Fruit fly (Drosophila melanogaster) whole organism, embryonic: ENCODE results near the gene Vps53.

ENCODE experiments used
- Antp ChIP-seq: fragments of 200-800 bp; sonication (Bioruptor generic); optimal IDR thresholded peaks from 3 replicates; lab custom pipeline; 2016; ENCODE audit warnings: missing biosample characterization, missing genetic modification characterization
- Asciz ChIP-seq: fragments of 200-800 bp; sonication (Bioruptor generic); optimal IDR thresholded peaks from 2 replicates; lab custom pipeline; 2017; ENCODE audit warnings: missing biosample characterization, mild to moderate bottlenecking, missing genetic modification characterization, missing genetic modification reagents
- CG17385 ChIP-seq: fragments of 200-800 bp; sonication (Bioruptor generic); optimal IDR thresholded peaks from 3 replicates; lab custom pipeline; 2018; ENCODE audit warnings: missing biosample characterization, mild to moderate bottlenecking, missing genetic modification characterization
- CG8765 ChIP-seq: fragments of 200-800 bp; sonication (Bioruptor generic); IDR thresholded peaks from 2 replicates; pipeline ENCODE4 v1.3.6; 2022; ENCODE audit warnings: missing biosample characterization, missing genetic modification characterization
- Camta ChIP-seq: fragments of 200-800 bp; sonication (Bioruptor generic); optimal IDR thresholded peaks from 2 replicates; lab custom pipeline; 2016; ENCODE audit warnings: missing biosample characterization, missing genetic modification characterization
- Elba2 ChIP-seq: fragments of 200-800 bp; sonication (Bioruptor generic); optimal IDR thresholded peaks from 3 replicates; lab custom pipeline; 2016; ENCODE audit warnings: missing biosample characterization, missing genetic modification characterization
- MBD-R2 ChIP-seq: fragments of 200-800 bp; sonication (Bioruptor generic); IDR thresholded peaks from 2 replicates; pipeline ENCODE4 v1.3.6; 2022; ENCODE audit warnings: missing biosample characterization, missing genetic modification characterization
- MTF-1 ChIP-seq: fragments of 200-800 bp; sonication (Bioruptor generic); optimal IDR thresholded peaks from 2 replicates; lab custom pipeline; 2018; ENCODE audit warnings: missing biosample characterization, mild to moderate bottlenecking, missing genetic modification characterization, borderline replicate concordance
- Mrtf ChIP-seq: fragments of 200-800 bp; sonication (Bioruptor generic); IDR thresholded peaks from 3 replicates; pipeline ENCODE4 v1.3.6; 2022; ENCODE audit warnings: missing biosample characterization, missing genetic modification characterization
- Sox102F ChIP-seq: fragments of 200-800 bp; sonication (Bioruptor generic); optimal IDR thresholded peaks from 2 replicates; lab custom pipeline; 2018; ENCODE audit warnings: missing biosample characterization, mild to moderate bottlenecking, missing genetic modification characterization, moderate library complexity
- ranshi ChIP-seq: fragments of 200-800 bp; sonication (Bioruptor generic); IDR thresholded peaks from 2 replicates; pipeline ENCODE4 v1.3.6; 2022; ENCODE audit warnings: missing biosample characterization, missing genetic modification characterization
- schlank ChIP-seq: fragments of 200-800 bp; sonication (Bioruptor generic); optimal IDR thresholded peaks from 2 replicates; lab custom pipeline; 2018; ENCODE audit warnings: missing biosample characterization, mild to moderate bottlenecking, missing genetic modification characterization
- vvl ChIP-seq: fragments of 200-800 bp; sonication (Bioruptor generic); IDR thresholded peaks from 2 replicates; pipeline ENCODE4 v1.3.6; 2022; ENCODE audit warnings: missing biosample characterization, missing genetic modification characterization

DNA sequence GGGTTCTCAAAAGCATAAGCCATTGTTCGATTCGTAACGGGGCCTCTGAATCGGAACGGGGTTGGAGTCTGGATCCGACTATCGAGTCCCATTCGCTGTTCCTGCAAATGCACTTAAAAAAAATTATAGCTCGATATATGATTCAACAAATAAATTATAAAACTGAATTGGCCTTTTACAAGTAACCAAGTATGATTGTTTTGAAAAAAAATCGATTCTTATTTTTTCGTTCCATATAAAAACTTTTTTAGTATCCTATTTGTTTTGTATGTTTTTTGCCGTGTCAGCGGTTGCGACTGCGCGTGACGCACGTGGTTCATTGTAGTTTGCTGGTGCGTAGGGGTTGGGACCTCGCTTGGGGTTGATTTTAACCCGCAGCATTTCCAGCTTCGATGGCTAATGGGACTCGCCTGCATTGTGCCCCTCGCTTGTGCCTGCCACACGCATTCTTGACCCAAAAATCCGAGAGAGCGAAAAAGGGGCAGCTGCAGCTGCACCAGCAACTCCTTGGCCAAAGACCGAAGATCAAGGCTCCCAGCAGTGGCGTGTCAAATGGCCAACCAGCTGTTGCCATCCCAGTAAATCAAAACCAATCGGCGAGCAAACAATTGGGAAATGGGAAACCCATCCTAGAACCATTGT, 35.1 kb downstream of the Vps53 start:
- peak; percentile 77 for TF ChIP-seq vvl (GFP tag; lab: Robert Waterston, UW)
- no peak for TF ChIP-seq Asciz (GFP tag; lab: Kevin White, UChicago)
- peak; percentile 87 for TF ChIP-seq CG8765 (GFP tag; lab: Robert Waterston, UW)
- no peak for TF ChIP-seq MBD-R2 (GFP tag; lab: Robert Waterston, UW)
- TF ChIP-seq CG17385, result peak; percentile 4
- TF ChIP-seq Camta (GFP tag; lab: Kevin White, UChicago), result peak; percentile 68
- TF ChIP-seq Mrtf (GFP tag; lab: Robert Waterston, UW), result no peak
- TF ChIP-seq Sox102F (GFP tag; lab: Kevin White, UChicago), result peak; percentile 13
- TF ChIP-seq schlank (tag; lab: Kevin White, UChicago), result no peak
- TF ChIP-seq Antp (GFP tag; lab: Kevin White, UChicago), result peak; percentile 40
- TF ChIP-seq ranshi (GFP tag; lab: Robert Waterston, UW), result peak; percentile 48; the same call in 1 of the 2 replicates
- peak; percentile 44 for TF ChIP-seq Elba2
- TF ChIP-seq MTF-1 (GFP tag; lab: Kevin White, UChicago), result no peak
